Fruit fly (Drosophila melanogaster) whole organism, embryonic: ENCODE results near the gene tral.

Experiments used
- BEAF-32 ChIP-seq: fragments of 200-800 bp; sonication (Bioruptor generic); optimal IDR thresholded peaks from 3 replicates; lab custom pipeline; 2017; ENCODE audit warnings: missing biosample characterization, missing genetic modification characterization, mild to moderate bottlenecking, moderate library complexity, missing genetic modification reagents
- CG10267 ChIP-seq: fragments of 200-800 bp; sonication (Bioruptor generic); optimal IDR thresholded peaks from 2 replicates; lab custom pipeline; 2018; ENCODE audit warnings: missing biosample characterization, mild to moderate bottlenecking, missing genetic modification characterization, moderate library complexity
- CG10462 ChIP-seq: fragments of 200-800 bp; sonication (Bioruptor generic); optimal IDR thresholded peaks from 2 replicates; lab custom pipeline; 2016; ENCODE audit warnings: missing biosample characterization, missing genetic modification characterization
- CG1529 ChIP-seq: fragments of 200-800 bp; sonication (Bioruptor generic); optimal IDR thresholded peaks from 3 replicates; lab custom pipeline; 2018; ENCODE audit warnings: missing biosample characterization, missing genetic modification characterization
- CG15514 ChIP-seq: fragments of 200-800 bp; sonication (Bioruptor generic); optimal IDR thresholded peaks from 3 replicates; lab custom pipeline; 2017; ENCODE audit warnings: missing biosample characterization, missing genetic modification characterization, mild to moderate bottlenecking, moderate library complexity, missing genetic modification reagents
- CG15601 ChIP-seq: fragments of 200-800 bp; sonication (Bioruptor generic); optimal IDR thresholded peaks from 3 replicates; lab custom pipeline; 2019; ENCODE audit warnings: missing biosample characterization, mild to moderate bottlenecking, missing genetic modification characterization, moderate library complexity
- CG15696 ChIP-seq: fragments of 200-800 bp; sonication (Bioruptor generic); optimal IDR thresholded peaks from 2 replicates; lab custom pipeline; 2019; ENCODE audit warnings: missing biosample characterization, mild to moderate bottlenecking, missing genetic modification characterization, moderate library complexity
- CG17186 ChIP-seq: fragments of 200-800 bp; sonication (Bioruptor generic); optimal IDR thresholded peaks from 3 replicates; lab custom pipeline; 2017; ENCODE audit warnings: missing biosample characterization, missing genetic modification reagents, missing genetic modification characterization
- CG17912 ChIP-seq: fragments of 200-800 bp; sonication (Bioruptor generic); optimal IDR thresholded peaks from 2 replicates; lab custom pipeline; 2018; ENCODE audit warnings: missing biosample characterization, mild to moderate bottlenecking, missing genetic modification characterization
- CG1832 ChIP-seq: fragments of 200-800 bp; sonication (Bioruptor generic); optimal IDR thresholded peaks from 2 replicates; lab custom pipeline; 2017; ENCODE audit warnings: missing biosample characterization, mild to moderate bottlenecking, missing genetic modification characterization, inconsistent platforms
- CG18764 ChIP-seq: fragments of 200-800 bp; sonication (Bioruptor generic); optimal IDR thresholded peaks from 3 replicates; lab custom pipeline; 2016; ENCODE audit warnings: missing biosample characterization, missing genetic modification characterization
- CG2116 ChIP-seq: fragments of 200-800 bp; sonication (Bioruptor generic); optimal IDR thresholded peaks from 3 replicates; lab custom pipeline; 2018; ENCODE audit warnings: missing biosample characterization, mild to moderate bottlenecking, missing genetic modification characterization
- CG2202 ChIP-seq: fragments of 200-800 bp; sonication (Bioruptor generic); optimal IDR thresholded peaks from 2 replicates; lab custom pipeline; 2018; ENCODE audit warnings: missing biosample characterization, mild to moderate bottlenecking, missing genetic modification characterization
- CG2712 ChIP-seq: fragments of 200-800 bp; optimal IDR thresholded peaks from 3 replicates; lab custom pipeline; 2019; ENCODE audit warnings: missing biosample characterization, mild to moderate bottlenecking, missing genetic modification characterization, moderate library complexity
- CG2875 ChIP-seq: fragments of 200-800 bp; sonication (Bioruptor generic); optimal IDR thresholded peaks from 2 replicates; lab custom pipeline; 2017; ENCODE audit warnings: missing biosample characterization, mild to moderate bottlenecking, missing genetic modification characterization, missing genetic modification reagents
- CG30403 ChIP-seq: fragments of 200-800 bp; sonication (Bioruptor generic); optimal IDR thresholded peaks from 3 replicates; lab custom pipeline; 2016; ENCODE audit warnings: missing biosample characterization, missing genetic modification characterization
- CG31441 ChIP-seq: fragments of 200-800 bp; sonication (Bioruptor generic); IDR thresholded peaks from 2 replicates; pipeline ENCODE4 v1.3.6; 2022; ENCODE audit warnings: missing biosample characterization, missing genetic modification characterization
- CG33557 ChIP-seq: fragments of 200-800 bp; sonication (Bioruptor generic); optimal IDR thresholded peaks from 2 replicates; lab custom pipeline; 2019; ENCODE audit warnings: missing biosample characterization, mild to moderate bottlenecking, missing genetic modification characterization, moderate library complexity
- CG6765 ChIP-seq: fragments of 200-800 bp; sonication (Bioruptor generic); optimal IDR thresholded peaks from 3 replicates; lab custom pipeline; 2017; ENCODE audit warnings: missing biosample characterization, mild to moderate bottlenecking, missing genetic modification characterization
- CG7928 ChIP-seq: fragments of 200-800 bp; sonication (Bioruptor generic); optimal IDR thresholded peaks from 2 replicates; lab custom pipeline; 2017; ENCODE audit warnings: missing biosample characterization, mild to moderate bottlenecking, missing genetic modification characterization
- Dfd ChIP-seq, 2 experiments: fragments of >200 bp; optimal IDR thresholded peaks; 2 replicates each; lab custom pipeline; 2017; ENCODE audit warnings: missing biosample characterization in 2 of 2, missing genetic modification characterization in 2 of 2
- Dip3 ChIP-seq: fragments of 200-800 bp; sonication (Bioruptor generic); optimal IDR thresholded peaks from 3 replicates; lab custom pipeline; 2016; ENCODE audit warnings: missing biosample characterization, missing genetic modification characterization
- HmgZ ChIP-seq: fragments of 200-800 bp; sonication (Bioruptor generic); optimal IDR thresholded peaks from 2 replicates; lab custom pipeline; 2018; ENCODE audit warnings: missing biosample characterization, mild to moderate bottlenecking, missing genetic modification characterization
- Hr3 ChIP-seq: fragments of 200-800 bp; sonication (Bioruptor generic); optimal IDR thresholded peaks from 3 replicates; lab custom pipeline; 2016; ENCODE audit warnings: missing biosample characterization, missing genetic modification characterization
- Jarid2 ChIP-seq: fragments of 200-800 bp; sonication (Bioruptor generic); optimal IDR thresholded peaks from 3 replicates; lab custom pipeline; 2017; ENCODE audit warnings: mild to moderate bottlenecking, missing biosample characterization, missing genetic modification reagents, missing genetic modification characterization
- MBD-R2 ChIP-seq: fragments of 200-800 bp; sonication (Bioruptor generic); IDR thresholded peaks from 2 replicates; pipeline ENCODE4 v1.3.6; 2022; ENCODE audit warnings: missing biosample characterization, missing genetic modification characterization
- Max ChIP-seq: fragments of 200-800 bp; sonication (Bioruptor generic); optimal IDR thresholded peaks from 2 replicates; lab custom pipeline; 2016; ENCODE audit warnings: missing biosample characterization, mild to moderate bottlenecking, missing genetic modification characterization
- Myb ChIP-seq: fragments of 200-800 bp; sonication (Bioruptor generic); optimal IDR thresholded peaks from 2 replicates; lab custom pipeline; 2016; ENCODE audit warnings: missing biosample characterization, missing genetic modification characterization
- NC2α ChIP-seq: fragments of 200-800 bp; sonication (Bioruptor generic); optimal IDR thresholded peaks from 2 replicates; lab custom pipeline; 2016; ENCODE audit warnings: missing biosample characterization, missing genetic modification characterization
- Oaz ChIP-seq: fragments of 200-800 bp; sonication (Bioruptor generic); IDR thresholded peaks from 2 replicates; pipeline ENCODE4 v1.3.6; 2022; ENCODE audit warnings: missing biosample characterization, missing genetic modification characterization
- Sin3A ChIP-seq: fragments of >200 bp; optimal IDR thresholded peaks from 2 replicates; lab custom pipeline; 2018
- Trl ChIP-seq, 3 experiments: fragments of >200 bp in 2 of 3; fragments of 200-800 bp in 1 of 3; sonication (Bioruptor generic) in 1 of 3; optimal IDR thresholded peaks; 2 replicates in 1 of 3; 3 replicates in 2 of 3; lab custom pipeline; 2016 to 2017; ENCODE audit warnings: missing biosample characterization in 1 of 3, missing genetic modification characterization in 1 of 3
- Usf ChIP-seq: fragments of 200-800 bp; sonication (Bioruptor generic); optimal IDR thresholded peaks from 2 replicates; lab custom pipeline; 2017; ENCODE audit warnings: missing genotype, missing biosample characterization, missing genetic modification characterization
- YL-1 ChIP-seq: fragments of 200-800 bp; sonication (Bioruptor generic); optimal IDR thresholded peaks from 3 replicates; lab custom pipeline; 2017; ENCODE audit warnings: missing biosample characterization, mild to moderate bottlenecking, missing genetic modification characterization
- aop ChIP-seq: fragments of 200-800 bp; sonication (Bioruptor generic); IDR thresholded peaks from 2 replicates; pipeline ENCODE4 v1.3.6; 2022; ENCODE audit warnings: missing biosample characterization, missing genetic modification characterization
- ap ChIP-seq: fragments of 200-800 bp; sonication (Bioruptor generic); IDR thresholded peaks from 2 replicates; pipeline ENCODE4 v1.3.6; 2022; ENCODE audit warnings: missing biosample characterization, missing genetic modification characterization
- cwo ChIP-seq: fragments of 200-800 bp; sonication (Bioruptor generic); optimal IDR thresholded peaks from 3 replicates; lab custom pipeline; 2017; ENCODE audit warnings: missing biosample characterization, missing genetic modification characterization, mild to moderate bottlenecking, moderate library complexity, missing genetic modification reagents
- eyg ChIP-seq: fragments of 200-800 bp; sonication (Bioruptor generic); optimal IDR thresholded peaks from 3 replicates; lab custom pipeline; 2016; ENCODE audit warnings: missing biosample characterization, missing genetic modification characterization
- gro ChIP-seq: fragments of 200-800 bp; sonication (Bioruptor generic); optimal IDR thresholded peaks from 2 replicates; lab custom pipeline; 2016; ENCODE audit warnings: missing biosample characterization, missing genetic modification characterization
- ham ChIP-seq: fragments of 200-800 bp; sonication (Bioruptor generic); IDR thresholded peaks from 2 replicates; pipeline ENCODE4 v1.3.6; 2022; ENCODE audit warnings: missing biosample characterization, missing genetic modification characterization
- her ChIP-seq: fragments of 200-800 bp; sonication (Bioruptor generic); optimal IDR thresholded peaks from 2 replicates; lab custom pipeline; 2016; ENCODE audit warnings: missing biosample characterization, missing genetic modification characterization
- hkb ChIP-seq, 2 experiments: fragments of 200-800 bp in 1 of 2; fragments of >200 bp in 1 of 2; sonication (Bioruptor generic) in 1 of 2; IDR thresholded peaks in 1 of 2; optimal IDR thresholded peaks in 1 of 2; 2 replicates each; pipeline versions ENCODE4 v1.3.6 to Lab custom; 2017 to 2022; ENCODE audit warnings: missing biosample characterization in 1 of 2, missing genetic modification characterization in 1 of 2
- lilli ChIP-seq: fragments of 200-800 bp; sonication (Bioruptor generic); optimal IDR thresholded peaks from 3 replicates; lab custom pipeline; 2016; ENCODE audit warnings: missing biosample characterization, missing genetic modification characterization
- nmo ChIP-seq: fragments of 200-800 bp; sonication (Bioruptor generic); optimal IDR thresholded peaks from 2 replicates; lab custom pipeline; 2018; ENCODE audit warnings: missing biosample characterization, mild to moderate bottlenecking, missing genetic modification characterization, moderate library complexity
- p53 ChIP-seq: fragments of 200-800 bp; sonication (Bioruptor generic); optimal IDR thresholded peaks from 2 replicates; lab custom pipeline; 2016; ENCODE audit warnings: missing biosample characterization, missing genetic modification characterization
- pnt ChIP-seq: fragments of 200-800 bp; sonication (Bioruptor generic); optimal IDR thresholded peaks from 3 replicates; lab custom pipeline; 2016; ENCODE audit warnings: missing biosample characterization, missing genetic modification characterization
- ranshi ChIP-seq: fragments of 200-800 bp; sonication (Bioruptor generic); IDR thresholded peaks from 2 replicates; pipeline ENCODE4 v1.3.6; 2022; ENCODE audit warnings: missing biosample characterization, missing genetic modification characterization
- sc ChIP-seq, 3 experiments: fragments of >200 bp in 2 of 3; fragments of 200-800 bp in 1 of 3; sonication (Bioruptor generic) in 1 of 3; optimal IDR thresholded peaks; 2 replicates in 2 of 3; 3 replicates in 1 of 3; lab custom pipeline; 2017; ENCODE audit warnings: mild to moderate bottlenecking in 1 of 3, missing biosample characterization in 1 of 3, missing genetic modification characterization in 1 of 3, missing genetic modification reagents in 1 of 3
- sens ChIP-seq: fragments of 200-800 bp; sonication (Bioruptor generic); peaks from one replicate; lab custom pipeline; 2016; ENCODE audit warnings: missing biosample characterization, missing genetic modification characterization
- seq ChIP-seq: fragments of 200-800 bp; sonication (Bioruptor generic); IDR thresholded peaks from 2 replicates; pipeline ENCODE4 v1.3.6; 2022; ENCODE audit warnings: missing biosample characterization, missing genetic modification characterization
- tup ChIP-seq: fragments of 200-800 bp; sonication (Bioruptor generic); optimal IDR thresholded peaks from 2 replicates; lab custom pipeline; 2016; ENCODE audit warnings: missing biosample characterization, mild to moderate bottlenecking, missing genetic modification characterization, moderate library complexity

tral gene

DNA sequence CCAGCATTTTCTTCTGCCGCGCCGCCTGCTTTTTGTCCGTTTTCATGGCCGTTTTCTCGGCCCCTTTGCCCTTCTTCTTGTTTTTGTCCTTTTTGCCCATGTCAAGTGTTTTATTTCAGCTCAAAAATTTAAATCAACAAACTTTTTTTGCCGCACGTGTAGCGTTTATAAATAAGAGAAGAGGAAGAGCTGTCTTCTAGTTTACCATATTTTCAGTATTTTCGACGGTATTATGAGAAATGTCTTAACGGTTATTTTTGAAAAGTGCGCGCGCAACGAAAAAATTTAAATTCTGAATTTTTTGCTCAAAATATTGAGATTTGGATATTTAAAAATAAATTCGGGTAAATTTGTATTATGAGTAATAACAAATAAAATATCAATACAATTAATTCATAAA is 22.3 kb downstream of the tral start, which contains the start of gene CG4069 (continued):
- TF ChIP-seq CG2712 (tag; lab: Kevin White, UChicago) (no peak), Myb (peak; percentile 90), ham (no peak), pnt (GFP tag; lab: Kevin White, UChicago) (no peak), CG18764 (GFP tag; lab: Kevin White, UChicago) (no peak), sc (optimal IDR thresholded peaks at IDR 0.05; lab: Kevin White, UChicago) (no peak), sc (GFP tag; optimal IDR thresholded peaks at IDR 0.05; lab: Kevin White, UChicago) (no peak), Dfd (GFP tag; optimal IDR thresholded peaks at IDR 0.05; lab: Kevin White, UChicago) (no peak), cwo (peak; percentile 85), nmo (GFP tag; lab: Kevin White, UChicago) (peak; percentile 13), Trl (optimal IDR thresholded peaks at IDR 0.05; lab: Kevin White, UChicago) (no peak), Trl (GFP tag; optimal IDR thresholded peaks at IDR 0.05; lab: Kevin White, UChicago) (no peak), CG1529 (GFP tag; lab: Kevin White, UChicago) (no peak), Sin3A (lab: Kevin White, UChicago) (no peak), CG2116 (GFP tag; lab: Kevin White, UChicago) (peak; percentile 57), ap (no peak), sens (no peak), BEAF-32 (GFP tag; lab: Kevin White, UChicago) (peak; percentile 20), eyg (GFP tag; lab: Kevin White, UChicago) (no peak), NC2α (no peak), lilli (no peak), CG17186 (GFP tag; lab: Kevin White, UChicago) (no peak), Hr3 (GFP tag; lab: Kevin White, UChicago) (no peak), CG15514 (GFP tag; lab: Kevin White, UChicago) (peak; percentile 93), CG10462 (GFP tag; lab: Kevin White, UChicago) (no peak), CG6765 (no peak), CG17912 (GFP tag; lab: Kevin White, UChicago) (no peak), tup (GFP tag; lab: Kevin White, UChicago) (no peak), aop (GFP tag; lab: Robert Waterston, UW) (no peak), CG15696 (no peak), Jarid2 (GFP tag; lab: Kevin White, UChicago) (no peak), HmgZ (tag; lab: Kevin White, UChicago) (peak; percentile 21), CG7928 (GFP tag; lab: Kevin White, UChicago) (no peak), Dip3 (GFP tag; lab: Kevin White, UChicago) (no peak), CG2202 (tag; lab: Kevin White, UChicago) (no peak), CG1832 (GFP tag; lab: Kevin White, UChicago) (no peak), Oaz (no peak), CG15601 (no peak), p53 (GFP tag; lab: Kevin White, UChicago) (no peak), her (peak; percentile 99), CG10267 (tag; lab: Kevin White, UChicago) (peak; percentile 40), gro (no peak), seq (GFP tag; lab: Robert Waterston, UW) (no peak), hkb (optimal IDR thresholded peaks at IDR 0.05; lab: Kevin White, UChicago) (no peak), hkb (GFP tag; IDR thresholded peaks at IDR 0.05; lab: Robert Waterston, UW) (no peak), YL-1 (peak; percentile 47), CG2875 (no peak), MBD-R2 (GFP tag; lab: Robert Waterston, UW) (peak; percentile 39; the same call in 1 of the 2 replicates), Usf (GFP tag; lab: Kevin White, UChicago) (no peak), Max (peak; percentile 44), CG30403 (GFP tag; lab: Kevin White, UChicago) (no peak), CG31441 (no peak), CG33557 (GFP tag; lab: Kevin White, UChicago) (no peak), ranshi (no peak)
